Worm (Caenorhabditis elegans): ENCODE results near the gene F19G12.11.

F19G12.11 gene

DNA sequence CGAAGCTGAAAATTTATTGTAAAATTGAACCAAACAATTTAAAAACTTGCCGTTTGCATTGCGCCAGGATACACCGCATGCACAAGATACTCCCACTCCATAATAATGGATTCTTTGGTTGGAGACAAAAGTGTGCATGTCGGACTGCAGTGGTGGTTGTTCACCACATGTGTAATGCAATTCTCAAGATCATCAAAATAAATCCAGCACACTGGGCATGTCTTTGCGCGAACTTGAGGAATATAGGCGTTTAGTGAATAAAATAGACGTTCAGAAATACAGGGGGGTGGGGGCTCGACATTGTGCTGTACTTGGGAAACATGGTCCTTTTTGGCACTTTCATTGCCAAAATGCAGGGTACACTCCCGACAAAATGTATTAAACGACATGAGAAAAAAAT, at the start of gene F19G12.11:
Gene F19G12.11, minus strand, starts transcription at position 101 of the 400 bp plus-strand sequence.
- TF ChIP-seq nhr-28 (tag; optimal IDR thresholded peaks at IDR 0.05): no peak
- TF ChIP-seq sptf-1 (tag; optimal IDR thresholded peaks at IDR 0.05): no peak
- TF ChIP-seq hpl-2 (GFP tag; optimal IDR thresholded peaks at IDR 0.05): no peak
- no peak for TF ChIP-seq nhr-85 (tag)
- no peak for TF ChIP-seq fkh-8 (tag; optimal IDR thresholded peaks at IDR 0.05)
- TF ChIP-seq unc-130 (tag; optimal IDR thresholded peaks at IDR 0.05): no peak

ce11 chrX:1476005-1476404, 49.7 kb upstream of the F19G12.11 start:
- TF ChIP-seq ets-5 (GFP tag; IDR thresholded peaks at IDR 0.05) (no peak), unc-98 (GFP tag; IDR thresholded peaks at IDR 0.05) (no peak), hlh-4 (tag; optimal IDR thresholded peaks at IDR 0.05) (no peak), nhr-20 (tag; optimal IDR thresholded peaks at IDR 0.05) (no peak), nhr-85 (tag) (peak; percentile 8), efl-1 (optimal IDR thresholded peaks at IDR 0.05) (no peak), efl-1 (GFP tag; optimal IDR thresholded peaks at IDR 0.05 in 1 of 2) (peak in 1 of 2 experiments; percentile 49), lin-13 (GFP tag; optimal IDR thresholded peaks at IDR 0.05) (no peak)

- no peak for TF ChIP-seq C04F5.9 (tag; optimal IDR thresholded peaks at IDR 0.05)
- no peak for TF ChIP-seq lin-14 (GFP tag; optimal IDR thresholded peaks at IDR 0.05)
- no peak for TF ChIP-seq fkh-10 (GFP tag; optimal IDR thresholded peaks at IDR 0.05)
- TF ChIP-seq ztf-11 (tag; optimal IDR thresholded peaks at IDR 0.05): no peak
- no peak for TF ChIP-seq swsn-7 (tag; optimal IDR thresholded peaks at IDR 0.05)
- no peak for TF ChIP-seq zip-4 (GFP tag; optimal IDR thresholded peaks at IDR 0.05)
- no peak for TF ChIP-seq blmp-1 (tag; optimal IDR thresholded peaks at IDR 0.05)
- no peak for TF ChIP-seq snu-23 (GFP tag; optimal IDR thresholded peaks at IDR 0.05)
- TF ChIP-seq aly-2 (tag; optimal IDR thresholded peaks at IDR 0.05): no peak
- TF ChIP-seq nhr-237 (tag; optimal IDR thresholded peaks at IDR 0.05): no peak
- TF ChIP-seq Y116A8C.19 (tag; optimal IDR thresholded peaks at IDR 0.05; ENCODE audit: borderline replicate concordance): no peak
- TF ChIP-seq pqm-1 (tag; optimal IDR thresholded peaks at IDR 0.05): no peak
- TF ChIP-seq unc-86 (tag; optimal IDR thresholded peaks at IDR 0.05): no peak
- TF ChIP-seq unc-130 (tag; optimal IDR thresholded peaks at IDR 0.05): no peak
- no peak for TF ChIP-seq egl-13 (tag; optimal IDR thresholded peaks at IDR 0.05)
- TF ChIP-seq C34B4.2 (tag; optimal IDR thresholded peaks at IDR 0.05): no peak
- no peak for TF ChIP-seq tbx-2 (tag; optimal IDR thresholded peaks at IDR 0.05)
- TF ChIP-seq elt-3 (tag; optimal IDR thresholded peaks at IDR 0.05): no peak
Observed at ce11 chrX:1473794-1474193, 47.5 kb upstream of the F19G12.11 start.

DNA sequence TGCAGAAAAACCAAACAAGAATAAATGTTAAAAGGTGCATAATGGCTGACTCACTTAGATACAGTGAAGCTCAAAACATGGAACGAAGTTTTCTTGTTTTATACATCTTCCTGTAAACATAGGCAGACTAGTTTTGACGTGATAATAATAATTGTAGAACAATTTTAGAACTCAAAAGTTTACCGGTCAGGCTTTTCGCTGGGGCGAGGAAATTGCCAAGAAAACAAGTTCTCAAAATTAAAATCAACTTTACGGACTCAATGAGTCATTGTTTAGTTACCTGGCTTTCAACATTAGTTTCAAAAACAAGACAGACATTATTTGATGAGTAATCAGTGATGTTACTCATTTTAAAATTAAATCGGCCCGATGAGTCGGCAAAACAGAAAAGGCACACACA, 46.6 kb upstream of the F19G12.11 start, which contains the start of gene D1005.5:
Gene D1005.5, minus strand, starts transcription at position 101 of the 400 bp plus-strand sequence.
- TF ChIP-seq efl-1 (optimal IDR thresholded peaks at IDR 0.05): no peak
- peak in 1 of 2 experiments; percentile 46 for TF ChIP-seq efl-1 (GFP tag; optimal IDR thresholded peaks at IDR 0.05 in 1 of 2)
- TF ChIP-seq ceh-90 (tag; optimal IDR thresholded peaks at IDR 0.05): no peak

DNA sequence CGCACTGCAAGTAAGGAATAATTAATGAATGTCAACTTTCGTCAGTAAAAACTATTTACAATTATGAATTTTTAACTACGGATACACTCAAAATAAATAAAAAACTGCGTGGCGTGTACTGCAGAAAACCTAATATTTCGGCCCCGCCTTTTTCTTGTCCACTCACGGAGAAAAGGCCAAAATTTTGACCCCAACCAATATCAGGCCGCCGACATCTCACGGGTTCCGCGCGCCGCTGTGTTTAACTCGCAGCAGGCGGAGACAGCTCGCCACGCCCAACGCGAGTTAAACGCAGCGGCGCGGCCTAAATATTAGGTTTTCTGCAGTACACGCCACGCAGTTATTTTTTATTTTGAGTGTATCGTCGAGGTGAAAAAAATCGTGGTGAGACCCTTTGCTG, 44.9 kb upstream of the F19G12.11 start:
- TF ChIP-seq lin-35 (GFP tag; optimal IDR thresholded peaks at IDR 0.05) (no peak), snpc-4 (tag; optimal IDR thresholded peaks at IDR 0.05) (peak; percentile 37)

ce11 chrX:1468057-1468456, 41.7 kb upstream of the F19G12.11 start:
- TF ChIP-seq ces-1 (GFP tag; optimal IDR thresholded peaks at IDR 0.05) (no peak), fkh-10 (GFP tag; optimal IDR thresholded peaks at IDR 0.05) (peak; percentile 77), tlp-1 (tag; optimal IDR thresholded peaks at IDR 0.05) (no peak), lin-14 (GFP tag; optimal IDR thresholded peaks at IDR 0.05) (peak; percentile 23)
